Worm (Caenorhabditis elegans) whole organism, L4 larva: Measurements from ENCODE around the gene F01F1.11.
A peak's percentile ranks its signal among the peaks of the same experiment; 100 is the strongest.

Experiments used
- F49E8.2 ChIP-seq: sonication (generic microtip); optimal IDR thresholded peaks from 2 replicates; lab custom pipeline; 2016; ENCODE audit warnings: missing compliant biosample characterization, mild to moderate bottlenecking, missing genetic modification characterization, borderline replicate concordance
- T20F7.1 ChIP-seq: fragments of 200-800 bp; sonication (Bioruptor generic); optimal IDR thresholded peaks from 2 replicates; lab custom pipeline; 2018; ENCODE audit warnings: mild to moderate bottlenecking, missing genetic modification characterization, missing compliant biosample characterization
- T26A8.4 ChIP-seq: fragments of 200-800 bp; sonication (Bioruptor generic); IDR thresholded peaks from 2 replicates; pipeline ENCODE4 v1.3.6; 2022; ENCODE audit warnings: missing genetic modification characterization, missing compliant biosample characterization
- Y105C5A.15 ChIP-seq: fragments of 200-800 bp; sonication (Bioruptor generic); IDR thresholded peaks from 2 replicates; pipeline ENCODE4 v1.3.6; 2022; ENCODE audit warnings: missing genetic modification characterization, missing compliant biosample characterization
- Y5F2A.4 ChIP-seq: fragments of 200-800 bp; sonication (Bioruptor generic); optimal IDR thresholded peaks from 2 replicates; lab custom pipeline; 2018; ENCODE audit warnings: mild to moderate bottlenecking, missing genetic modification characterization, missing compliant biosample characterization
- Y75B8A.6 ChIP-seq: fragments of 200-800 bp; sonication (Bioruptor generic); IDR thresholded peaks from 2 replicates; pipeline ENCODE4 v1.3.6; 2022; ENCODE audit warnings: missing genetic modification reagents, missing genetic modification characterization, missing compliant biosample characterization
- ZK337.2 ChIP-seq: fragments of 200-800 bp; sonication (Bioruptor generic); IDR thresholded peaks from 2 replicates; pipeline ENCODE4 v1.3.6; 2022; ENCODE audit warnings: missing genetic modification reagents, missing genetic modification characterization, missing compliant biosample characterization
- aly-2 ChIP-seq: sonication (generic microtip); optimal IDR thresholded peaks from 2 replicates; lab custom pipeline; 2018; ENCODE audit warnings: missing biosample characterization, missing genetic modification characterization
- ama-1 ChIP-seq: fragments of 150-350 bp; optimal IDR thresholded peaks from 2 replicates; lab custom pipeline; 2014; ENCODE audit warnings: inconsistent platforms, mixed read lengths
- ceh-62 ChIP-seq: sonication (generic microtip); optimal IDR thresholded peaks from 2 replicates; lab custom pipeline; 2017; ENCODE audit warnings: missing biosample characterization, missing genetic modification characterization
- ces-1 ChIP-seq: fragments of 150-350 bp; sonication (generic microtip); optimal IDR thresholded peaks from 4 replicates; lab custom pipeline; 2014; ENCODE audit warnings: missing biosample characterization, missing genetic modification reagents, missing genetic modification characterization
- cey-2 ChIP-seq: sonication (generic microtip); optimal IDR thresholded peaks from 3 replicates; lab custom pipeline; 2017; ENCODE audit warnings: missing genetic modification characterization, mild to moderate bottlenecking, missing compliant biosample characterization, antibody characterized with exemption, borderline replicate concordance; ENCODE audit not compliant: insufficient read depth
- ctbp-1 ChIP-seq: fragments of 200-800 bp; sonication (Bioruptor generic); IDR thresholded peaks from 2 replicates; pipeline ENCODE4 v1.3.6; 2022; ENCODE audit warnings: missing genetic modification reagents, missing genetic modification characterization, missing compliant biosample characterization
- daf-12 ChIP-seq: fragments of 150-350 bp; optimal IDR thresholded peaks from 2 replicates; lab custom pipeline; 2014; ENCODE audit warnings: missing biosample characterization, missing genetic modification reagents, missing genetic modification characterization
- daf-16 ChIP-seq, 3 experiments: sonication (generic microtip); optimal IDR thresholded peaks; 2 replicates each; lab custom pipeline; 2016 to 2017; ENCODE audit warnings: missing genetic modification characterization in 3 of 3, missing genetic modification reagents in 3 of 3, mild to moderate bottlenecking in 2 of 3, missing compliant biosample characterization in 2 of 3, missing biosample characterization in 1 of 3, moderate library complexity in 1 of 3
- daf-8 ChIP-seq: fragments of 200-800 bp; sonication (Bioruptor generic); IDR thresholded peaks from 2 replicates; pipeline ENCODE4 v1.3.6; 2022; ENCODE audit warnings: missing genetic modification characterization, missing compliant biosample characterization
- dmd-6 ChIP-seq: fragments of 200-800 bp; sonication (Bioruptor generic); IDR thresholded peaks from 2 replicates; pipeline ENCODE4 v1.3.6; 2022; ENCODE audit warnings: missing genetic modification reagents, missing genetic modification characterization, missing compliant biosample characterization
- dpl-1 ChIP-seq: fragments of 150-350 bp; optimal IDR thresholded peaks from 2 replicates; lab custom pipeline; 2014; ENCODE audit warnings: missing biosample characterization, missing genetic modification reagents, missing genetic modification characterization
- dve-1 ChIP-seq: sonication (generic microtip); optimal IDR thresholded peaks from 2 replicates; lab custom pipeline; 2017; ENCODE audit warnings: antibody characterized with exemption, mild to moderate bottlenecking, missing genetic modification characterization, missing compliant biosample characterization; ENCODE audit not compliant: insufficient read depth
- egl-27 ChIP-seq: sonication (generic microtip); optimal IDR thresholded peaks from 3 replicates; lab custom pipeline; 2017; ENCODE audit warnings: missing biosample characterization, missing genetic modification reagents, missing genetic modification characterization
- gei-8 ChIP-seq: fragments of 200-800 bp; sonication (Bioruptor generic); optimal IDR thresholded peaks from 2 replicates; lab custom pipeline; 2018; ENCODE audit warnings: mild to moderate bottlenecking, missing genetic modification characterization, missing compliant biosample characterization
- hlh-11 ChIP-seq: fragments of 200-800 bp; sonication (Bioruptor generic); optimal IDR thresholded peaks from 2 replicates; lab custom pipeline; 2018; ENCODE audit warnings: mild to moderate bottlenecking, missing genetic modification characterization, missing compliant biosample characterization
- hlh-30 ChIP-seq: sonication (generic microtip); optimal IDR thresholded peaks from 2 replicates; lab custom pipeline; 2017; ENCODE audit warnings: antibody characterized with exemption, mild to moderate bottlenecking, missing genetic modification characterization, missing compliant biosample characterization; ENCODE audit not compliant: insufficient read depth
- hmg-1.1 ChIP-seq: fragments of 200-800 bp; sonication (Bioruptor generic); IDR thresholded peaks from 2 replicates; pipeline ENCODE4 v1.3.6; 2022; ENCODE audit warnings: missing genetic modification reagents, missing genetic modification characterization, missing compliant biosample characterization
- lin-13 ChIP-seq: fragments of 150-350 bp; optimal IDR thresholded peaks from 2 replicates; lab custom pipeline; 2014; ENCODE audit warnings: missing biosample characterization, missing genetic modification reagents, missing genetic modification characterization
- lin-15B ChIP-seq: fragments of 150-350 bp; sonication (generic microtip); optimal IDR thresholded peaks from 3 replicates; lab custom pipeline; 2014; ENCODE audit warnings: missing biosample characterization, missing genetic modification characterization
- lin-38 ChIP-seq: fragments of 200-800 bp; sonication (Bioruptor generic); IDR thresholded peaks from 2 replicates; pipeline ENCODE4 v1.3.6; 2022; ENCODE audit warnings: missing genetic modification reagents, missing genetic modification characterization, missing compliant biosample characterization
- lir-3 ChIP-seq: sonication (generic microtip); optimal IDR thresholded peaks from 2 replicates; lab custom pipeline; 2016; ENCODE audit warnings: mild to moderate bottlenecking, missing genetic modification characterization, missing compliant biosample characterization
- lsy-2 ChIP-seq, 2 experiments: fragments of 150-350 bp in 1 of 2; sonication (generic microtip) in 1 of 2; optimal IDR thresholded peaks; 2 replicates each; lab custom pipeline; 2014 to 2017; ENCODE audit warnings: missing biosample characterization in 2 of 2, missing genetic modification characterization in 2 of 2
- madf-9 ChIP-seq: fragments of 200-800 bp; sonication (Bioruptor generic); conservative IDR thresholded peaks from 2 replicates; pipeline ENCODE4 v1.3.6; 2022; ENCODE audit warnings: missing genetic modification reagents, missing genetic modification characterization, missing compliant biosample characterization
- mdl-1 ChIP-seq, 2 experiments: fragments of 150-350 bp in 1 of 2; sonication (generic microtip) in 1 of 2; optimal IDR thresholded peaks; 2 replicates each; lab custom pipeline; 2014 to 2017; ENCODE audit warnings: missing biosample characterization in 2 of 2, missing genetic modification characterization in 2 of 2
- mep-1 ChIP-seq: fragments of 150-350 bp; sonication (generic microtip); optimal IDR thresholded peaks from 3 replicates; lab custom pipeline; 2014; ENCODE audit warnings: missing biosample characterization, missing genetic modification characterization
- mes-2 ChIP-seq: sonication (generic microtip); optimal IDR thresholded peaks from 2 replicates; lab custom pipeline; 2016; ENCODE audit warnings: missing genotype, mild to moderate bottlenecking, missing genetic modification characterization, missing compliant biosample characterization; ENCODE audit not compliant: poor library complexity, severe bottlenecking
- nhr-10 ChIP-seq: fragments of 150-350 bp; optimal IDR thresholded peaks from 2 replicates; lab custom pipeline; 2014; ENCODE audit warnings: missing biosample characterization, missing genetic modification characterization
- nhr-6 ChIP-seq: fragments of 150-350 bp; optimal IDR thresholded peaks from 2 replicates; lab custom pipeline; 2014; ENCODE audit warnings: missing biosample characterization, missing genetic modification characterization
- rbr-2 ChIP-seq: sonication (generic microtip); optimal IDR thresholded peaks from 2 replicates; lab custom pipeline; 2016; ENCODE audit warnings: missing genotype, missing genetic modification characterization, missing compliant biosample characterization
- saeg-2 ChIP-seq: fragments of 200-800 bp; sonication (Bioruptor generic); IDR thresholded peaks from 2 replicates; pipeline ENCODE4 v1.3.6; 2022; ENCODE audit warnings: missing genetic modification reagents, missing genetic modification characterization, missing compliant biosample characterization
- skn-1 ChIP-seq: fragments of 150-350 bp; optimal IDR thresholded peaks from 2 replicates; lab custom pipeline; 2014; ENCODE audit warnings: missing biosample characterization, missing genetic modification characterization
- snpc-4 ChIP-seq: fragments of 150-350 bp; optimal IDR thresholded peaks from 2 replicates; lab custom pipeline; 2014; ENCODE audit warnings: missing biosample characterization, missing genetic modification characterization
- tag-97 ChIP-seq: fragments of 200-800 bp; sonication (Bioruptor generic); IDR thresholded peaks from 2 replicates; pipeline ENCODE4 v1.3.6; 2022; ENCODE audit warnings: missing genetic modification characterization, missing compliant biosample characterization
- unc-39 ChIP-seq: sonication (generic microtip); optimal IDR thresholded peaks from 2 replicates; lab custom pipeline; 2017; ENCODE audit warnings: missing biosample characterization, missing genetic modification characterization
- unc-62 ChIP-seq, 3 experiments: fragments of 150-350 bp in 1 of 3; sonication (generic microtip); optimal IDR thresholded peaks in 2 of 3; peaks in 1 of 3; 1 replicate in 1 of 3; 2 replicates in 2 of 3; lab custom pipeline; 2014 to 2017; ENCODE audit warnings: missing biosample characterization in 3 of 3, missing genetic modification characterization in 3 of 3, missing genetic modification reagents in 3 of 3, missing genotype in 1 of 3
- zag-1 ChIP-seq: fragments of 150-350 bp; optimal IDR thresholded peaks from 2 replicates; lab custom pipeline; 2014; ENCODE audit warnings: missing biosample characterization, missing genetic modification characterization
- zfp-2 ChIP-seq: sonication (generic microtip); optimal IDR thresholded peaks from 2 replicates; lab custom pipeline; 2016; ENCODE audit warnings: mild to moderate bottlenecking, missing genetic modification characterization, missing compliant biosample characterization
- zfp-3 ChIP-seq: fragments of 200-800 bp; sonication (Bioruptor generic); conservative IDR thresholded peaks from 2 replicates; pipeline ENCODE4 v1.3.6; 2022; ENCODE audit warnings: missing genetic modification reagents, missing genetic modification characterization, missing compliant biosample characterization

The F01F1.11 gene

ce11 chrIII:5882823-5883222 is 11.1 kb upstream of the F01F1.11 start, which contains the start of gene F01F1.14:
Gene F01F1.14, minus strand, starts transcription at chrIII:5882923.
- TF ChIP-seq lsy-2 (tag; optimal IDR thresholded peaks at IDR 0.05; lab: Kevin White, UChicago) = no peak
- TF ChIP-seq zfp-3 (GFP tag; lab: Robert Waterston, UW) = no peak
- no peak for TF ChIP-seq zag-1 (tag; lab: Kevin White, UChicago)
- no peak for TF ChIP-seq lir-3 (tag; lab: Kevin White, UChicago)
- no peak for TF ChIP-seq rbr-2 (tag; lab: Kevin White, UChicago)
- no peak for TF ChIP-seq dmd-6 (GFP tag; lab: Robert Waterston, UW)
- TF ChIP-seq ceh-62 = no peak
- no peak for TF ChIP-seq lin-13 (GFP tag; lab: Kevin White, UChicago)
- TF ChIP-seq, all 104 proteins: peak for 0

- TF ChIP-seq lin-38 (GFP tag; lab: Robert Waterston, UW) (peak; percentile 33), ZK337.2 (GFP tag; lab: Robert Waterston, UW) (no peak), T26A8.4 (GFP tag; lab: Robert Waterston, UW) (0 out of 2 replicates have a peak, but pooled peaks have one; percentile 16)
These were observed 10.6 kb upstream of the F01F1.11 start for ce11 chrIII:5882284-5882683.

- TF ChIP-seq gei-8 (GFP tag; lab: Kevin White, UChicago) = no peak
- no peak for TF ChIP-seq ama-1 (lab: Kevin White, UChicago)
- no peak for TF ChIP-seq hlh-11 (tag; lab: Kevin White, UChicago)
- TF ChIP-seq madf-9 (GFP tag; lab: Robert Waterston, UW) = no peak
- TF ChIP-seq nhr-6 (tag; lab: Kevin White, UChicago) = peak; percentile 43
- no peak for TF ChIP-seq Y105C5A.15 (GFP tag; lab: Robert Waterston, UW)
- TF ChIP-seq snpc-4 (tag; lab: Kevin White, UChicago) = no peak
- no peak for TF ChIP-seq lin-15B (tag; lab: Kevin White, UChicago)
- peak; percentile 48 for TF ChIP-seq dve-1 (tag; lab: Kevin White, UChicago)
- no peak for TF ChIP-seq tag-97 (GFP tag; lab: Robert Waterston, UW)
- no peak for TF ChIP-seq aly-2 (tag; lab: Kevin White, UChicago)
- TF ChIP-seq unc-62 (GFP tag; optimal IDR thresholded peaks at IDR 0.05 in 1 of 2; lab: Kevin White, UChicago) = no peak
- no peak for TF ChIP-seq unc-62 (tag; optimal IDR thresholded peaks at IDR 0.05; lab: Kevin White, UChicago)
- TF ChIP-seq daf-12 (tag; lab: Kevin White, UChicago) = no peak
- TF ChIP-seq daf-16 (GFP tag; optimal IDR thresholded peaks at IDR 0.05; lab: Kevin White, UChicago) = no peak
- TF ChIP-seq daf-16 (tag; optimal IDR thresholded peaks at IDR 0.05; lab: Kevin White, UChicago) = peak; percentile 31
- no peak for TF ChIP-seq egl-27 (tag; lab: Kevin White, UChicago)
- TF ChIP-seq mes-2 = peak; percentile 55
- TF ChIP-seq hlh-30 (tag; lab: Kevin White, UChicago) = peak; percentile 22
- TF ChIP-seq ces-1 = no peak
- TF ChIP-seq T20F7.1 (GFP tag; lab: Kevin White, UChicago) = peak; percentile 89
- TF ChIP-seq ctbp-1 (GFP tag; lab: Robert Waterston, UW) = no peak
- no peak for TF ChIP-seq zfp-2 (tag; lab: Kevin White, UChicago)
- TF ChIP-seq nhr-10 (tag; lab: Kevin White, UChicago) = no peak
- peak; percentile 37; the same call in 1 of the 2 replicates for TF ChIP-seq lin-38 (GFP tag; lab: Robert Waterston, UW)
- peak; percentile 12 for TF ChIP-seq dpl-1 (GFP tag; lab: Kevin White, UChicago)
- no peak for TF ChIP-seq saeg-2 (GFP tag; lab: Robert Waterston, UW)
- TF ChIP-seq ZK337.2 (GFP tag; lab: Robert Waterston, UW) = no peak
- no peak for TF ChIP-seq daf-8 (GFP tag; lab: Robert Waterston, UW)
- TF ChIP-seq Y5F2A.4 (GFP tag; lab: Kevin White, UChicago) = no peak
- no peak for TF ChIP-seq F49E8.2 (tag; lab: Kevin White, UChicago)
- TF ChIP-seq Y75B8A.6 = no peak
- no peak for TF ChIP-seq skn-1 (tag; lab: Kevin White, UChicago)
- no peak for TF ChIP-seq cey-2 (tag; lab: Kevin White, UChicago)
- no peak for TF ChIP-seq unc-39 (tag; lab: Kevin White, UChicago)
- peak; percentile 32 for TF ChIP-seq mep-1 (tag; lab: Kevin White, UChicago)
- no peak for TF ChIP-seq mdl-1 (tag; optimal IDR thresholded peaks at IDR 0.05; lab: Kevin White, UChicago)
- peak in 1 of 2 experiments; percentile 65 for TF ChIP-seq lsy-2 (tag; optimal IDR thresholded peaks at IDR 0.05; lab: Kevin White, UChicago)
- no peak for TF ChIP-seq hmg-1.1
These were observed 7.8 kb upstream of the F01F1.11 start, which contains the start of gene hpo-10 for ce11 chrIII:5879291-5879968. Gene hpo-10, plus strand, starts transcription at chrIII:5879489.
